Fruit fly (Drosophila melanogaster): ENCODE measurements around the gene CG2991.

The CG2991 gene

dm6 chr2L:2897024-2897549 is 40.1 kb downstream of the CG2991 start (continued):
- TF ChIP-seq run (tag; optimal IDR thresholded peaks at IDR 0.05) (peak; percentile 43), gsb (GFP tag; IDR thresholded peaks at IDR 0.05) (no peak), sisA (GFP tag; IDR thresholded peaks at IDR 0.05) (peak; percentile 88), CG2120 (GFP tag; optimal IDR thresholded peaks at IDR 0.05) (peak; percentile 78), grau (tag; optimal IDR thresholded peaks at IDR 0.05) (peak; percentile 58), CG9437 (GFP tag; optimal IDR thresholded peaks at IDR 0.05) (peak; percentile 70), mam (GFP tag; optimal IDR thresholded peaks at IDR 0.05) (peak; percentile 75), stc (GFP tag; IDR thresholded peaks at IDR 0.05) (peak; percentile 75), repo (GFP tag; optimal IDR thresholded peaks at IDR 0.05) (peak; percentile 72), pfk (GFP tag; optimal IDR thresholded peaks at IDR 0.05) (no peak), croc (GFP tag; conservative IDR thresholded peaks at IDR 0.05) (peak; percentile 76), odd (GFP tag; optimal IDR thresholded peaks at IDR 0.05) (peak; percentile 56), Nf-YA (GFP tag; IDR thresholded peaks at IDR 0.05) (peak; percentile 66), kay (GFP tag; optimal IDR thresholded peaks at IDR 0.05) (peak; percentile 79), unpg (GFP tag; optimal IDR thresholded peaks at IDR 0.05) (peak; percentile 77), Hmx (GFP tag; optimal IDR thresholded peaks at IDR 0.05) (peak; percentile 22), oc (tag; optimal IDR thresholded peaks at IDR 0.05) (peak; percentile 60), CG14441 (GFP tag; IDR thresholded peaks at IDR 0.05) (peak; percentile 81), rib (GFP tag; IDR thresholded peaks at IDR 0.05) (no peak; the same call in 1 of the 2 replicates), CG34224 (GFP tag; IDR thresholded peaks at IDR 0.05; ENCODE audit: partially characterized antibody) (no peak), CG12155 (GFP tag; optimal IDR thresholded peaks at IDR 0.05) (peak; percentile 77), CG14710 (tag; optimal IDR thresholded peaks at IDR 0.05) (peak; percentile 58), h (optimal IDR thresholded peaks at IDR 0.05) (no peak), CG10209 (GFP tag; optimal IDR thresholded peaks at IDR 0.05) (peak; percentile 82), CG1602 (GFP tag; optimal IDR thresholded peaks at IDR 0.05) (peak; percentile 86), CG11695 (GFP tag; IDR thresholded peaks at IDR 0.05) (peak; percentile 71), Xrp1 (GFP tag; IDR thresholded peaks at IDR 0.05) (peak; percentile 92), CG1024 (GFP tag; IDR thresholded peaks at IDR 0.05) (peak; percentile 81), Dip2 (GFP tag; IDR thresholded peaks at IDR 0.05) (no peak), ac (GFP tag; optimal IDR thresholded peaks at IDR 0.05) (peak; percentile 43), Camta (GFP tag; optimal IDR thresholded peaks at IDR 0.05) (peak; percentile 84), zf30C (GFP tag; optimal IDR thresholded peaks at IDR 0.05) (peak; percentile 77), bcd (GFP tag; optimal IDR thresholded peaks at IDR 0.05) (peak; percentile 73), en (GFP tag; optimal IDR thresholded peaks at IDR 0.05) (peak; percentile 72), E2f2 (GFP tag; IDR thresholded peaks at IDR 0.05) (peak; percentile 66), eve (GFP tag; optimal IDR thresholded peaks at IDR 0.05) (peak in 1 of 2 experiments; percentile 95), CG1832 (GFP tag; optimal IDR thresholded peaks at IDR 0.05) (peak; percentile 63), amos (GFP tag; IDR thresholded peaks at IDR 0.05; ENCODE audit: partially characterized antibody) (no peak), CG11398 (GFP tag; optimal IDR thresholded peaks at IDR 0.05) (peak; percentile 81), CG9817 (tag; optimal IDR thresholded peaks at IDR 0.05) (peak; percentile 52), Sox100B (GFP tag; optimal IDR thresholded peaks at IDR 0.05) (peak; percentile 57), Xbp1 (GFP tag; optimal IDR thresholded peaks at IDR 0.05) (peak; percentile 89), Atf6 (GFP tag; IDR thresholded peaks at IDR 0.05) (peak; percentile 77), CG4820 (GFP tag; optimal IDR thresholded peaks at IDR 0.05) (peak; percentile 91), hkb (optimal IDR thresholded peaks at IDR 0.05) (no peak), hkb (GFP tag; IDR thresholded peaks at IDR 0.05) (peak; percentile 90), CG30020 (tag; optimal IDR thresholded peaks at IDR 0.05) (no peak), hth (optimal IDR thresholded peaks at IDR 0.05) (no peak), CG15601 (tag; optimal IDR thresholded peaks at IDR 0.05) (no peak), Dad (GFP tag; optimal IDR thresholded peaks at IDR 0.05) (peak; percentile 77), CG3847 (GFP tag; IDR thresholded peaks at IDR 0.05) (peak; percentile 58), CG16813 (GFP tag; IDR thresholded peaks at IDR 0.05; ENCODE audit: partially characterized antibody) (no peak)

Measured in whole organism, embryonic.